Worm (Caenorhabditis elegans) whole organism, early embryonic: Measurements from ENCODE around the gene F39E9.6.

Source experiments
- ceh-13 ChIP-seq: fragments of 200-800 bp; sonication (Bioruptor generic); optimal IDR thresholded peaks from 2 replicates; lab custom pipeline; 2018; ENCODE audit warnings: mild to moderate bottlenecking, missing genetic modification characterization, missing compliant biosample characterization
- flt-1 ChIP-seq: fragments of 200-800 bp; sonication (Bioruptor generic); IDR thresholded peaks from 2 replicates; pipeline ENCODE4 v1.3.6; 2022; ENCODE audit warnings: missing genetic modification characterization, missing compliant biosample characterization

ce11 chrII:3274923-3275322 is 38.4 kb downstream of the F39E9.6 start, which contains the start of gene F02E11.3:
- TF ChIP-seq flt-1 (GFP tag; lab: Robert Waterston, UW): no peak
- TF ChIP-seq ceh-13 (GFP tag; lab: Kevin White, UChicago): no peak
